Fruit fly (Drosophila melanogaster) whole organism, prepupa: ENCODE data around the gene CG46318.
A peak's percentile ranks its signal among the peaks of the same experiment; 100 is the strongest.

Experiments used
- Blimp-1 ChIP-seq: fragments of 200-800 bp; sonication (Bioruptor generic); optimal IDR thresholded peaks from 3 replicates; lab custom pipeline; 2017; ENCODE audit warnings: missing biosample characterization, missing genetic modification characterization, mild to moderate bottlenecking, moderate library complexity, missing genetic modification reagents
- CG11294 ChIP-seq: fragments of 200-800 bp; sonication (Bioruptor generic); IDR thresholded peaks from 2 replicates; pipeline ENCODE4 v1.3.6; 2022; ENCODE audit warnings: missing biosample characterization, missing genetic modification characterization
- CG11762 ChIP-seq: fragments of 200-800 bp; sonication (Bioruptor generic); optimal IDR thresholded peaks from 3 replicates; lab custom pipeline; 2016; ENCODE audit warnings: missing biosample characterization, missing genetic modification characterization; ENCODE audit not compliant: insufficient read depth
- CG11902 ChIP-seq: fragments of 200-800 bp; sonication (Bioruptor generic); optimal IDR thresholded peaks from 3 replicates; lab custom pipeline; 2016; ENCODE audit warnings: missing biosample characterization, missing genetic modification characterization
- CG15336 ChIP-seq: fragments of 200-800 bp; sonication (Bioruptor generic); IDR thresholded peaks from 2 replicates; pipeline ENCODE4 v1.3.6; 2022; ENCODE audit warnings: missing biosample characterization, missing genetic modification characterization
- CG1621 ChIP-seq: fragments of 200-800 bp; sonication (Bioruptor generic); optimal IDR thresholded peaks from 3 replicates; lab custom pipeline; 2018; ENCODE audit warnings: missing biosample characterization, mild to moderate bottlenecking, missing genetic modification characterization
- CG16779 ChIP-seq: fragments of 200-800 bp; sonication (Bioruptor generic); optimal IDR thresholded peaks from 3 replicates; lab custom pipeline; 2017; ENCODE audit warnings: missing biosample characterization, mild to moderate bottlenecking, missing genetic modification characterization
- CG3032 ChIP-seq: fragments of 200-800 bp; optimal IDR thresholded peaks from 2 replicates; lab custom pipeline; 2019; ENCODE audit warnings: missing biosample characterization, mild to moderate bottlenecking, missing genetic modification characterization, moderate library complexity
- CG31627 ChIP-seq: fragments of 200-800 bp; sonication (Bioruptor generic); optimal IDR thresholded peaks from 3 replicates; lab custom pipeline; 2016; ENCODE audit warnings: missing biosample characterization, missing genetic modification characterization
- CG32006 ChIP-seq: fragments of 200-800 bp; sonication (Bioruptor generic); optimal IDR thresholded peaks from 3 replicates; lab custom pipeline; 2017; ENCODE audit warnings: missing biosample characterization, mild to moderate bottlenecking, missing genetic modification characterization
- CG3919 ChIP-seq: fragments of 200-800 bp; sonication (Bioruptor generic); optimal IDR thresholded peaks from 3 replicates; lab custom pipeline; 2016; ENCODE audit warnings: missing biosample characterization, missing genetic modification characterization
- CG6854 ChIP-seq: fragments of 200-800 bp; sonication (Bioruptor generic); optimal IDR thresholded peaks from 2 replicates; lab custom pipeline; 2017; ENCODE audit warnings: missing biosample characterization, mild to moderate bottlenecking, missing genetic modification characterization
- CG8319 ChIP-seq: fragments of 200-800 bp; sonication (Bioruptor generic); optimal IDR thresholded peaks from 3 replicates; lab custom pipeline; 2016; ENCODE audit warnings: missing biosample characterization, missing genetic modification characterization
- CG9139 ChIP-seq: fragments of 200-800 bp; sonication (Bioruptor generic); optimal IDR thresholded peaks from 3 replicates; lab custom pipeline; 2017; ENCODE audit warnings: missing biosample characterization, mild to moderate bottlenecking, missing genetic modification characterization
- Eip75B ChIP-seq: fragments of 200-800 bp; sonication (Bioruptor generic); optimal IDR thresholded peaks from 3 replicates; lab custom pipeline; 2016; ENCODE audit warnings: missing biosample characterization, missing genetic modification characterization
- Eip78C ChIP-seq: fragments of 200-800 bp; sonication (Bioruptor generic); peaks from one replicate; lab custom pipeline; 2016; ENCODE audit warnings: missing biosample characterization, missing genetic modification characterization
- Eip93F ChIP-seq: fragments of 200-800 bp; sonication (Bioruptor generic); optimal IDR thresholded peaks from 2 replicates; lab custom pipeline; 2016; ENCODE audit warnings: missing biosample characterization, mild to moderate bottlenecking, missing genetic modification characterization
- Ets21C ChIP-seq: fragments of 200-800 bp; sonication (Bioruptor generic); optimal IDR thresholded peaks from 3 replicates; lab custom pipeline; 2016; ENCODE audit warnings: missing biosample characterization, missing genetic modification characterization
- Gug ChIP-seq: fragments of 200-800 bp; sonication (Bioruptor generic); IDR thresholded peaks from 2 replicates; pipeline ENCODE4 v1.3.6; 2022; ENCODE audit warnings: missing biosample characterization, missing genetic modification characterization
- Hr39 ChIP-seq: fragments of 200-800 bp; sonication (Bioruptor generic); optimal IDR thresholded peaks from 2 replicates; lab custom pipeline; 2016; ENCODE audit warnings: missing biosample characterization, missing genetic modification characterization
- Hr4 ChIP-seq: fragments of 200-800 bp; sonication (Bioruptor generic); optimal IDR thresholded peaks from 3 replicates; lab custom pipeline; 2016; ENCODE audit warnings: missing biosample characterization, missing genetic modification characterization
- Lpt ChIP-seq: fragments of 200-800 bp; sonication (Bioruptor generic); optimal IDR thresholded peaks from 3 replicates; lab custom pipeline; 2016; ENCODE audit warnings: missing biosample characterization, missing genetic modification characterization
- Met ChIP-seq: fragments of 200-800 bp; sonication (Bioruptor generic); optimal IDR thresholded peaks from 3 replicates; lab custom pipeline; 2016; ENCODE audit warnings: missing biosample characterization, missing genetic modification characterization
- Smox ChIP-seq: fragments of 200-800 bp; sonication (Bioruptor generic); optimal IDR thresholded peaks from 3 replicates; lab custom pipeline; 2016; ENCODE audit warnings: missing biosample characterization, missing genetic modification characterization
- Sox102F ChIP-seq: fragments of 200-800 bp; sonication (Bioruptor generic); optimal IDR thresholded peaks from 2 replicates; lab custom pipeline; 2016; ENCODE audit warnings: missing biosample characterization, mild to moderate bottlenecking, missing genetic modification characterization
- Sox15 ChIP-seq: fragments of 200-800 bp; sonication (Bioruptor generic); optimal IDR thresholded peaks from 3 replicates; lab custom pipeline; 2016; ENCODE audit warnings: missing biosample characterization, missing genetic modification characterization
- achi ChIP-seq: fragments of 200-800 bp; sonication (Bioruptor generic); optimal IDR thresholded peaks from 3 replicates; lab custom pipeline; 2016; ENCODE audit warnings: missing biosample characterization, missing genetic modification characterization
- acj6 ChIP-seq: fragments of 200-800 bp; sonication (Bioruptor generic); optimal IDR thresholded peaks from 3 replicates; lab custom pipeline; 2016; ENCODE audit warnings: missing biosample characterization, missing genetic modification characterization
- cyc ChIP-seq: fragments of 200-800 bp; sonication (Bioruptor generic); optimal IDR thresholded peaks from 3 replicates; lab custom pipeline; 2016; ENCODE audit warnings: missing biosample characterization, missing genetic modification characterization
- dac ChIP-seq: fragments of 200-800 bp; sonication (Bioruptor generic); optimal IDR thresholded peaks from 2 replicates; lab custom pipeline; 2017; ENCODE audit warnings: missing biosample characterization, mild to moderate bottlenecking, missing genetic modification characterization
- dsx ChIP-seq: fragments of 200-800 bp; optimal IDR thresholded peaks from 3 replicates; lab custom pipeline; 2019; ENCODE audit warnings: missing biosample characterization, mild to moderate bottlenecking, missing genetic modification characterization, moderate library complexity; ENCODE audit not compliant: poor library complexity, severe bottlenecking
- eg ChIP-seq: fragments of 200-800 bp; sonication (Bioruptor generic); IDR thresholded peaks from 3 replicates; pipeline ENCODE4 v1.3.6; 2022; ENCODE audit warnings: missing biosample characterization, missing genetic modification characterization
- fd59A ChIP-seq: fragments of 200-800 bp; sonication (Bioruptor generic); optimal IDR thresholded peaks from 2 replicates; lab custom pipeline; 2017; ENCODE audit warnings: missing biosample characterization, mild to moderate bottlenecking, missing genetic modification characterization, missing genetic modification reagents
- fd85E ChIP-seq: fragments of 200-800 bp; sonication (Bioruptor generic); optimal IDR thresholded peaks from 3 replicates; lab custom pipeline; 2016; ENCODE audit warnings: missing biosample characterization, missing genetic modification characterization
- fkh ChIP-seq: fragments of 200-800 bp; sonication (Bioruptor generic); optimal IDR thresholded peaks from 3 replicates; lab custom pipeline; 2017; ENCODE audit warnings: missing biosample characterization, mild to moderate bottlenecking, missing genetic modification characterization, moderate library complexity
- lz ChIP-seq: fragments of 200-800 bp; sonication (Bioruptor generic); optimal IDR thresholded peaks from 3 replicates; lab custom pipeline; 2016; ENCODE audit warnings: missing biosample characterization, missing genetic modification characterization
- net ChIP-seq: fragments of 200-800 bp; sonication (Bioruptor generic); optimal IDR thresholded peaks from 3 replicates; lab custom pipeline; 2016; ENCODE audit warnings: missing biosample characterization, missing genetic modification characterization
- pdm3 ChIP-seq: fragments of 200-800 bp; sonication (Bioruptor generic); optimal IDR thresholded peaks from 3 replicates; lab custom pipeline; 2016; ENCODE audit warnings: missing biosample characterization, missing genetic modification characterization
- salr ChIP-seq, 2 experiments: fragments of 200-800 bp; sonication (Bioruptor generic); optimal IDR thresholded peaks; 3 replicates each; lab custom pipeline; 2016 to 2018; ENCODE audit warnings: missing biosample characterization in 2 of 2, missing genetic modification characterization in 2 of 2, mild to moderate bottlenecking in 1 of 2
- spab ChIP-seq: fragments of 200-800 bp; sonication (Bioruptor generic); optimal IDR thresholded peaks from 2 replicates; lab custom pipeline; 2017; ENCODE audit warnings: missing biosample characterization, mild to moderate bottlenecking, missing genetic modification characterization, missing genetic modification reagents
- ss ChIP-seq, 2 experiments: fragments of 200-800 bp; sonication (Bioruptor generic); optimal IDR thresholded peaks; 2 replicates in 1 of 2; 3 replicates in 1 of 2; lab custom pipeline; 2017 to 2018; ENCODE audit warnings: mild to moderate bottlenecking in 2 of 2, missing biosample characterization in 2 of 2, missing genetic modification characterization in 2 of 2, moderate library complexity in 1 of 2
- svp ChIP-seq: fragments of 200-800 bp; sonication (Bioruptor generic); peaks from one replicate; lab custom pipeline; 2016; ENCODE audit warnings: missing biosample characterization, missing genetic modification characterization
- topi ChIP-seq: fragments of 200-800 bp; sonication (Bioruptor generic); optimal IDR thresholded peaks from 3 replicates; lab custom pipeline; 2016; ENCODE audit warnings: missing biosample characterization, missing genetic modification characterization
- vri ChIP-seq: fragments of 200-800 bp; sonication (Bioruptor generic); optimal IDR thresholded peaks from 3 replicates; lab custom pipeline; 2016; ENCODE audit warnings: missing biosample characterization, mild to moderate bottlenecking, missing genetic modification characterization

CG46318 gene

dm6 chr3R:18706289-18706688, 25.9 kb downstream of the CG46318 start:
- no peak for TF ChIP-seq dac (GFP tag; lab: Kevin White, UChicago)
- TF ChIP-seq Lpt (GFP tag; lab: Kevin White, UChicago) = no peak
- TF ChIP-seq pdm3 (GFP tag; lab: Kevin White, UChicago) = no peak
- no peak for TF ChIP-seq Gug (GFP tag; lab: Robert Waterston, UW)
- TF ChIP-seq CG11762 (GFP tag; lab: Kevin White, UChicago) = no peak
- TF ChIP-seq cyc (GFP tag; lab: Kevin White, UChicago) = no peak
- TF ChIP-seq Eip78C (GFP tag; lab: Kevin White, UChicago) = no peak
- no peak for TF ChIP-seq topi (GFP tag; lab: Kevin White, UChicago)
- TF ChIP-seq CG8319 = no peak
- TF ChIP-seq dsx (GFP tag; lab: Kevin White, UChicago) = no peak
- TF ChIP-seq eg (GFP tag; lab: Robert Waterston, UW) = no peak
- TF ChIP-seq Sox102F (GFP tag; lab: Kevin White, UChicago) = no peak
- TF ChIP-seq Hr39 = no peak
- no peak for TF ChIP-seq Eip75B (GFP tag; lab: Kevin White, UChicago)
- no peak for TF ChIP-seq CG3032 (tag; lab: Kevin White, UChicago)

dm6 chr3R:18707492-18707891, 27.1 kb downstream of the CG46318 start:
- TF ChIP-seq CG3032 (tag; lab: Kevin White, UChicago) (no peak), Eip93F (GFP tag; lab: Kevin White, UChicago) (no peak), topi (GFP tag; lab: Kevin White, UChicago) (no peak), CG32006 (GFP tag; lab: Kevin White, UChicago) (no peak), CG6854 (GFP tag; lab: Kevin White, UChicago) (no peak), fd85E (GFP tag; lab: Kevin White, UChicago) (no peak), dsx (GFP tag; lab: Kevin White, UChicago) (no peak)
- TF ChIP-seq, all 60 proteins: peak for 0

dm6 chr3R:18719767-18720341, 39.5 kb downstream of the CG46318 start:
- peak; percentile 37 for TF ChIP-seq net (GFP tag; lab: Kevin White, UChicago)
- TF ChIP-seq Eip78C (GFP tag; lab: Kevin White, UChicago) = peak; percentile 91
- peak; percentile 52 for TF ChIP-seq Ets21C (GFP tag; lab: Kevin White, UChicago)
- TF ChIP-seq CG6854 (GFP tag; lab: Kevin White, UChicago) = no peak
- peak; percentile 19 for TF ChIP-seq Blimp-1
- peak; percentile 74 for TF ChIP-seq Eip75B (GFP tag; lab: Kevin White, UChicago)
- peak; percentile 30 for TF ChIP-seq CG9139 (GFP tag; lab: Kevin White, UChicago)
- TF ChIP-seq dsx (GFP tag; lab: Kevin White, UChicago) = peak; percentile 70
- no peak for TF ChIP-seq CG15336 (GFP tag; lab: Robert Waterston, UW)
- peak; percentile 19 for TF ChIP-seq Sox15 (GFP tag; lab: Kevin White, UChicago)
- TF ChIP-seq CG3919 (GFP tag; lab: Kevin White, UChicago) = peak; percentile 71
- no peak; the same call in 1 of the 2 replicates for TF ChIP-seq CG11294
- TF ChIP-seq Smox (GFP tag; lab: Kevin White, UChicago) = peak; percentile 69
- TF ChIP-seq Hr39 = peak; percentile 58
- TF ChIP-seq lz (GFP tag; lab: Kevin White, UChicago) = peak; percentile 65
- peak; percentile 64 for TF ChIP-seq pdm3 (GFP tag; lab: Kevin White, UChicago)
- TF ChIP-seq topi (GFP tag; lab: Kevin White, UChicago) = peak; percentile 69
- peak; percentile 88 for TF ChIP-seq svp (GFP tag; lab: Kevin White, UChicago)
- peak; percentile 29 for TF ChIP-seq Hr4 (GFP tag; lab: Kevin White, UChicago)
- peak; percentile 55 for TF ChIP-seq CG31627 (GFP tag; lab: Kevin White, UChicago)
- TF ChIP-seq dac (GFP tag; lab: Kevin White, UChicago) = no peak
- peak; percentile 62 for TF ChIP-seq fd59A
- peak; percentile 70 for TF ChIP-seq spab (GFP tag; lab: Kevin White, UChicago)
- peak; percentile 62 for TF ChIP-seq cyc (GFP tag; lab: Kevin White, UChicago)
- peak; percentile 59 for TF ChIP-seq achi (GFP tag; lab: Kevin White, UChicago)
- TF ChIP-seq salr (GFP tag; optimal IDR thresholded peaks at IDR 0.05; lab: Kevin White, UChicago) = peak; percentile 6 to 37
- TF ChIP-seq vri (GFP tag; lab: Kevin White, UChicago) = peak; percentile 63
- peak; percentile 6 for TF ChIP-seq fkh (GFP tag; lab: Kevin White, UChicago)
- TF ChIP-seq ss (GFP tag; optimal IDR thresholded peaks at IDR 0.05; lab: Kevin White, UChicago) = peak; percentile 45 to 74
- TF ChIP-seq fd85E (GFP tag; lab: Kevin White, UChicago) = no peak
- TF ChIP-seq Met (GFP tag; lab: Kevin White, UChicago) = peak; percentile 76
- peak; percentile 39 for TF ChIP-seq CG11902 (GFP tag; lab: Kevin White, UChicago)
- TF ChIP-seq CG16779 (tag; lab: Kevin White, UChicago) = peak; percentile 13
- peak; percentile 49 for TF ChIP-seq CG32006 (GFP tag; lab: Kevin White, UChicago)
- peak; percentile 55 for TF ChIP-seq CG1621 (tag; lab: Kevin White, UChicago)
- peak; percentile 56 for TF ChIP-seq acj6 (GFP tag; lab: Kevin White, UChicago)
- peak; percentile 68 for TF ChIP-seq Sox102F (GFP tag; lab: Kevin White, UChicago)
- 0 out of 2 replicates have a peak, but pooled peaks have one; percentile 11 for TF ChIP-seq Gug (GFP tag; lab: Robert Waterston, UW)
